Worm (Caenorhabditis elegans): ENCODE results near the gene galt-1.

DNA sequence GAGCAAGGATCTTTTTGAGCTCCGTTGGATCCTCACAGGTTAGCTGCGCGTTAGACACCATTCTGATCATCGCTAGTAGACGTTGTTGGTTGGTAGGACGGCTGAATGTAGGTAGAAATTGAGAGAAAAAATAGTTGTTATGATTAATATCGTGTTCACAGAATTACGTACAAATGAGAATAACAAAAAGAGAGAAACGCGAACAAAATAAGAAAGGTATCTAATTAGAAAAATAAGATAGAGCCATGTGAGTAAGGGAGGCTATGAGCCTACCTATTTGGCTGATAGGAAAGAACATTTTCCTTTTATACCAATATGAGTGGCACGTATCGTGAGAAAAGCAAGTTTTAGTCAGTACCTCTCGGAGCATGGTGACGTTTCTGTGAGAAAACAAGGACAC, 47.0 kb upstream of the galt-1 start, which contains the start of gene C04E6.8:
- TF ChIP-seq pes-1 (GFP tag; IDR thresholded peaks at IDR 0.05) = no peak
- no peak for TF ChIP-seq ceh-13 (GFP tag; optimal IDR thresholded peaks at IDR 0.05)
- no peak for TF ChIP-seq hnd-1 (tag; optimal IDR thresholded peaks at IDR 0.05)
- TF ChIP-seq ama-1 (optimal IDR thresholded peaks at IDR 0.05) = no peak
- no peak for TF ChIP-seq flt-1 (GFP tag; IDR thresholded peaks at IDR 0.05)
- no peak for TF ChIP-seq tbx-37 (GFP tag; conservative IDR thresholded peaks at IDR 0.05)
- no peak for TF ChIP-seq ets-7 (tag; optimal IDR thresholded peaks at IDR 0.05)
- no peak for TF ChIP-seq tbx-11 (GFP tag; IDR thresholded peaks at IDR 0.05)
- TF ChIP-seq scrt-1 (GFP tag; IDR thresholded peaks at IDR 0.05) = no peak
- TF ChIP-seq B0310.2 (tag; optimal IDR thresholded peaks at IDR 0.05) = no peak
- TF ChIP-seq aly-1 (tag; optimal IDR thresholded peaks at IDR 0.05) = no peak
- no peak for TF ChIP-seq ceh-36 (tag; optimal IDR thresholded peaks at IDR 0.05)
